Worm (Caenorhabditis elegans) whole organism, young adult: Measurements from ENCODE around the gene timm-17B.1.
A peak's percentile ranks its signal among the peaks of the same experiment; 100 is the strongest.

Source experiments
- B0261.1 ChIP-seq: sonication (generic microtip); optimal IDR thresholded peaks from 2 replicates; lab custom pipeline; 2016; ENCODE audit warnings: mild to moderate bottlenecking, missing genetic modification characterization, moderate library complexity, missing compliant biosample characterization
- C06A6.2 ChIP-seq: fragments of 200-800 bp; sonication (Bioruptor generic); conservative IDR thresholded peaks from 2 replicates; pipeline ENCODE4 v1.3.6; 2022; ENCODE audit warnings: missing genetic modification characterization, missing compliant biosample characterization
- F10E7.11 ChIP-seq: sonication (generic microtip); optimal IDR thresholded peaks from 2 replicates; lab custom pipeline; 2017; ENCODE audit warnings: mild to moderate bottlenecking, missing genetic modification characterization, moderate library complexity, missing compliant biosample characterization
- F33H1.4 ChIP-seq: fragments of 200-800 bp; sonication (Bioruptor generic); IDR thresholded peaks from 2 replicates; pipeline ENCODE4 v1.3.6; 2022; ENCODE audit warnings: missing genetic modification reagents, missing genetic modification characterization, missing compliant biosample characterization
- F37B4.10 ChIP-seq: fragments of 200-800 bp; sonication (Bioruptor generic); IDR thresholded peaks from 2 replicates; pipeline ENCODE4 v1.3.6; 2022; ENCODE audit warnings: missing genetic modification characterization, missing compliant biosample characterization
- F49E8.2 ChIP-seq: sonication (generic microtip); optimal IDR thresholded peaks from 3 replicates; lab custom pipeline; 2017; ENCODE audit warnings: missing genetic modification characterization, mild to moderate bottlenecking, missing compliant biosample characterization, antibody characterized with exemption, moderate library complexity; ENCODE audit not compliant: insufficient read depth
- F57A8.1 ChIP-seq: fragments of 200-800 bp; sonication (Bioruptor generic); optimal IDR thresholded peaks from 2 replicates; lab custom pipeline; 2018; ENCODE audit warnings: mild to moderate bottlenecking, missing genetic modification characterization, moderate library complexity, missing compliant biosample characterization
- T07F8.4 ChIP-seq: sonication (generic microtip); optimal IDR thresholded peaks from 2 replicates; lab custom pipeline; 2016; ENCODE audit warnings: mild to moderate bottlenecking, missing genetic modification characterization, moderate library complexity, missing compliant biosample characterization
- Y56A3A.18 ChIP-seq: fragments of 200-800 bp; sonication (Bioruptor generic); IDR thresholded peaks from 2 replicates; pipeline ENCODE4 v1.3.6; 2022; ENCODE audit warnings: missing genetic modification reagents, missing genetic modification characterization, missing compliant biosample characterization
- Y95B8A.8 ChIP-seq: fragments of 200-800 bp; sonication (Bioruptor generic); IDR thresholded peaks from 2 replicates; pipeline ENCODE4 v1.3.6; 2022; ENCODE audit warnings: missing genetic modification reagents, missing genetic modification characterization, missing compliant biosample characterization
- ZK185.1 ChIP-seq: sonication (generic microtip); optimal IDR thresholded peaks from 2 replicates; lab custom pipeline; 2016; ENCODE audit warnings: mild to moderate bottlenecking, missing genetic modification characterization, missing compliant biosample characterization; ENCODE audit not compliant: poor library complexity, severe bottlenecking
- ama-1 ChIP-seq, 3 experiments: fragments of 150-350 bp in 1 of 3; sonication (generic microtip) in 2 of 3; optimal IDR thresholded peaks; 2 replicates each; lab custom pipeline; 2014 to 2018; ENCODE audit warnings: missing biosample characterization in 2 of 3, missing genetic modification characterization in 2 of 3, missing genetic modification reagents in 2 of 3
- atf-7 ChIP-seq: sonication (generic microtip); optimal IDR thresholded peaks from 2 replicates; lab custom pipeline; 2017; ENCODE audit warnings: mild to moderate bottlenecking, missing genetic modification characterization, missing compliant biosample characterization
- attf-3 ChIP-seq: fragments of 200-800 bp; sonication (Bioruptor generic); conservative IDR thresholded peaks from 2 replicates; pipeline ENCODE4 v1.3.6; 2022; ENCODE audit warnings: missing genetic modification reagents, missing genetic modification characterization, missing compliant biosample characterization
- attf-5 ChIP-seq: fragments of 200-800 bp; sonication (Bioruptor generic); optimal IDR thresholded peaks from 2 replicates; lab custom pipeline; 2018; ENCODE audit warnings: mild to moderate bottlenecking, missing genetic modification characterization, missing compliant biosample characterization
- attf-6 ChIP-seq: fragments of 200-800 bp; sonication (Bioruptor generic); IDR thresholded peaks from 2 replicates; pipeline ENCODE4 v1.3.6; 2022; ENCODE audit warnings: missing genetic modification reagents, missing genetic modification characterization, missing compliant biosample characterization
- bed-1 ChIP-seq: fragments of 200-800 bp; sonication (Bioruptor generic); IDR thresholded peaks from 2 replicates; pipeline ENCODE4 v1.3.6; 2022; ENCODE audit warnings: missing genetic modification reagents, missing genetic modification characterization, missing compliant biosample characterization
- bed-2 ChIP-seq: fragments of 200-800 bp; sonication (Bioruptor generic); IDR thresholded peaks from 2 replicates; pipeline ENCODE4 v1.3.6; 2022; ENCODE audit warnings: missing genetic modification reagents, missing genetic modification characterization, missing compliant biosample characterization
- ccch-3 ChIP-seq: fragments of 200-800 bp; sonication (Bioruptor generic); optimal IDR thresholded peaks from 2 replicates; lab custom pipeline; 2018; ENCODE audit warnings: mild to moderate bottlenecking, missing genetic modification characterization, missing compliant biosample characterization
- ceh-100 ChIP-seq: fragments of 200-800 bp; sonication (Bioruptor generic); IDR thresholded peaks from 2 replicates; pipeline ENCODE4 v1.3.6; 2022; ENCODE audit warnings: missing genetic modification reagents, missing genetic modification characterization, missing compliant biosample characterization
- chd-7 ChIP-seq: sonication (generic microtip); optimal IDR thresholded peaks from 2 replicates; lab custom pipeline; 2016; ENCODE audit warnings: mild to moderate bottlenecking, missing genetic modification characterization, moderate library complexity, missing compliant biosample characterization
- die-1 ChIP-seq: sonication (generic microtip); optimal IDR thresholded peaks from 2 replicates; lab custom pipeline; 2016; ENCODE audit warnings: missing genotype, mild to moderate bottlenecking, missing genetic modification characterization, missing compliant biosample characterization
- dox-1 ChIP-seq: fragments of 200-800 bp; sonication (Bioruptor generic); IDR thresholded peaks from 2 replicates; pipeline ENCODE4 v1.3.6; 2022; ENCODE audit warnings: missing genetic modification reagents, missing genetic modification characterization, missing compliant biosample characterization
- hmg-1.2 ChIP-seq: fragments of 200-800 bp; sonication (Bioruptor generic); IDR thresholded peaks from 2 replicates; pipeline ENCODE4 v1.3.6; 2022; ENCODE audit warnings: missing genetic modification reagents, missing genetic modification characterization, missing compliant biosample characterization
- hrde-1 ChIP-seq: sonication (generic microtip); optimal IDR thresholded peaks from 2 replicates; lab custom pipeline; 2016; ENCODE audit warnings: missing genetic modification characterization, mild to moderate bottlenecking, missing compliant biosample characterization, moderate library complexity, missing genotype, missing genetic modification reagents, borderline replicate concordance
- hsf-1 ChIP-seq: fragments of 200-800 bp; sonication (Bioruptor generic); IDR thresholded peaks from 2 replicates; pipeline ENCODE4 v1.3.6; 2022; ENCODE audit warnings: missing genetic modification reagents, missing genetic modification characterization, missing compliant biosample characterization
- lin-26 ChIP-seq: fragments of 200-800 bp; sonication (Bioruptor generic); IDR thresholded peaks from 2 replicates; pipeline ENCODE4 v1.3.6; 2022; ENCODE audit warnings: missing genetic modification reagents, missing genetic modification characterization, missing compliant biosample characterization
- lin-35 ChIP-seq, 3 experiments: fragments of 150-350 bp in 2 of 3; sonication (generic microtip) in 1 of 3; optimal IDR thresholded peaks; 2 replicates each; lab custom pipeline; 2014 to 2018; ENCODE audit warnings: missing biosample characterization in 3 of 3, missing genetic modification characterization in 3 of 3, missing genetic modification reagents in 3 of 3
- lin-40 ChIP-seq: sonication (generic microtip); optimal IDR thresholded peaks from 2 replicates; lab custom pipeline; 2016; ENCODE audit warnings: missing genetic modification characterization, mild to moderate bottlenecking, missing compliant biosample characterization, missing genotype, missing genetic modification reagents
- madf-6 ChIP-seq: fragments of 200-800 bp; sonication (Bioruptor generic); IDR thresholded peaks from 2 replicates; pipeline ENCODE4 v1.3.6; 2022; ENCODE audit warnings: missing genetic modification reagents, missing genetic modification characterization, missing compliant biosample characterization
- mcd-1 ChIP-seq: fragments of 200-800 bp; sonication (Bioruptor generic); IDR thresholded peaks from 2 replicates; pipeline ENCODE4 v1.3.6; 2022; ENCODE audit warnings: missing genetic modification reagents, missing genetic modification characterization, missing compliant biosample characterization
- nfyb-1 ChIP-seq: fragments of 200-800 bp; sonication (Bioruptor generic); IDR thresholded peaks from 2 replicates; pipeline ENCODE4 v1.3.6; 2022; ENCODE audit warnings: missing genetic modification reagents, missing genetic modification characterization, missing compliant biosample characterization
- nhr-179 ChIP-seq: sonication (generic microtip); optimal IDR thresholded peaks from 2 replicates; lab custom pipeline; 2016; ENCODE audit warnings: mild to moderate bottlenecking, missing genetic modification characterization, missing compliant biosample characterization
- pha-4 ChIP-seq: fragments of 150-350 bp; sonication (generic microtip); optimal IDR thresholded peaks from 2 replicates; lab custom pipeline; 2014; ENCODE audit warnings: missing biosample characterization, missing genetic modification reagents, missing genetic modification characterization
- repo-1 ChIP-seq: sonication (generic microtip); optimal IDR thresholded peaks from 2 replicates; lab custom pipeline; 2017; ENCODE audit warnings: mild to moderate bottlenecking, missing genetic modification characterization, missing compliant biosample characterization
- sdz-38 ChIP-seq: sonication (generic microtip); optimal IDR thresholded peaks from 2 replicates; lab custom pipeline; 2016; ENCODE audit warnings: missing genotype, missing genetic modification characterization, missing compliant biosample characterization
- snpc-1.1 ChIP-seq: sonication (generic microtip); optimal IDR thresholded peaks from 2 replicates; lab custom pipeline; 2017; ENCODE audit warnings: missing genetic modification characterization, mild to moderate bottlenecking, missing compliant biosample characterization, antibody characterized with exemption, moderate library complexity, missing genotype, missing genetic modification reagents; ENCODE audit not compliant: insufficient read depth
- snpc-3.4 ChIP-seq: sonication (generic microtip); optimal IDR thresholded peaks from 2 replicates; lab custom pipeline; 2017; ENCODE audit warnings: missing genetic modification characterization, mild to moderate bottlenecking, missing compliant biosample characterization, antibody characterized with exemption, moderate library complexity, missing genotype, missing genetic modification reagents
- snpc-4 ChIP-seq, 5 experiments: fragments of 150-350 bp in 1 of 5; sonication (generic microtip) in 4 of 5; optimal IDR thresholded peaks; 2 replicates each; lab custom pipeline; 2014 to 2018; ENCODE audit warnings: missing genetic modification characterization in 5 of 5, missing biosample characterization in 3 of 5, antibody characterized with exemption in 2 of 5, mild to moderate bottlenecking in 2 of 5, missing compliant biosample characterization in 2 of 5, missing genotype in 2 of 5, moderate library complexity in 2 of 5, missing genetic modification reagents in 1 of 5
- xnd-1 ChIP-seq: sonication (generic microtip); optimal IDR thresholded peaks from 2 replicates; lab custom pipeline; 2016; ENCODE audit warnings: missing genotype, missing genetic modification reagents, missing genetic modification characterization, missing compliant biosample characterization
- zfh-2 ChIP-seq: fragments of 200-800 bp; sonication (Bioruptor generic); conservative IDR thresholded peaks from 2 replicates; pipeline ENCODE4 v1.3.6; 2022; ENCODE audit warnings: missing genetic modification reagents, missing genetic modification characterization, missing compliant biosample characterization
- ztf-18 ChIP-seq: sonication (generic microtip); optimal IDR thresholded peaks from 2 replicates; lab custom pipeline; 2016; ENCODE audit warnings: missing genotype, mild to moderate bottlenecking, missing genetic modification characterization, missing compliant biosample characterization
- ztf-28 ChIP-seq: fragments of 200-800 bp; sonication (Bioruptor generic); IDR thresholded peaks from 2 replicates; pipeline ENCODE4 v1.3.6; 2022; ENCODE audit warnings: missing genetic modification reagents, missing genetic modification characterization, missing compliant biosample characterization

The timm-17B.1 gene

DNA sequence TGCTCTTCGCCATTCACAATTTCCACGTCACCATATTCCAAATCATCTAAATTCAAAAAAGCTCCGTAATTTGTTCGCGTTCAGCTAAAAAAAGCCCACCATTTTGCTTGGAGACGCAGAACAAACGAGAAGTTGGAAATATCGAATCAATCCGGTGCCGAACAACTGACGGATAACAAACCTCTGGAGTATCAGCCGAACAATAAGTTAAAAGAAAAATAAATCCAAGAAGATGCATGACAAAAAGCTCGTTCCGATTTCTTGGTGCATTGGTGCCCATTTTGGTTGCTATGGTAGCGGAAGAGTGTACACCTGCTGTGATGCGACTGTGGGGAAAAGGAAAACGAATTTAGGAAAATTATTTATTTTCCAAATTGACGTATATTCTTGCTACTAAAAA is 2.3 kb upstream of the timm-17B.1 start, which contains the start of gene tctn-1:
Gene tctn-1 (minus strand): TSS at position 280 of the 400 bp plus-strand sequence.
- TF ChIP-seq Y95B8A.8 (GFP tag; lab: Robert Waterston, UW) (0 out of 2 replicates have a peak, but pooled peaks have one; percentile 52), snpc-3.4 (tag; lab: Kevin White, UChicago) (peak; percentile 11), hrde-1 (tag; lab: Kevin White, UChicago) (peak; percentile 51), attf-5 (GFP tag; lab: Kevin White, UChicago) (peak; percentile 17), madf-6 (peak; percentile 16; the same call in 1 of the 2 replicates), F10E7.11 (peak; percentile 11), Y56A3A.18 (GFP tag; lab: Robert Waterston, UW) (0 out of 2 replicates have a peak, but pooled peaks have one; percentile 38), B0261.1 (tag; lab: Kevin White, UChicago) (no peak), F49E8.2 (tag; lab: Kevin White, UChicago) (peak; percentile 28), ama-1 (optimal IDR thresholded peaks at IDR 0.05; lab: Kevin White, UChicago) (peak; percentile 25), ama-1 (GFP tag; optimal IDR thresholded peaks at IDR 0.05; lab: Kevin White, UChicago) (peak in 1 of 2 experiments; percentile 51), attf-3 (GFP tag; lab: Robert Waterston, UW) (no peak), lin-26 (GFP tag; lab: Robert Waterston, UW) (0 out of 2 replicates have a peak, but pooled peaks have one; percentile 24), repo-1 (peak; percentile 69), ccch-3 (GFP tag; lab: Kevin White, UChicago) (no peak), C06A6.2 (GFP tag; lab: Robert Waterston, UW) (no peak), mcd-1 (GFP tag; lab: Robert Waterston, UW) (peak; percentile 23; the same call in 1 of the 2 replicates), hmg-1.2 (GFP tag; lab: Robert Waterston, UW) (peak; percentile 22; the same call in 1 of the 2 replicates), dox-1 (0 out of 2 replicates have a peak, but pooled peaks have one; percentile 14)

DNA sequence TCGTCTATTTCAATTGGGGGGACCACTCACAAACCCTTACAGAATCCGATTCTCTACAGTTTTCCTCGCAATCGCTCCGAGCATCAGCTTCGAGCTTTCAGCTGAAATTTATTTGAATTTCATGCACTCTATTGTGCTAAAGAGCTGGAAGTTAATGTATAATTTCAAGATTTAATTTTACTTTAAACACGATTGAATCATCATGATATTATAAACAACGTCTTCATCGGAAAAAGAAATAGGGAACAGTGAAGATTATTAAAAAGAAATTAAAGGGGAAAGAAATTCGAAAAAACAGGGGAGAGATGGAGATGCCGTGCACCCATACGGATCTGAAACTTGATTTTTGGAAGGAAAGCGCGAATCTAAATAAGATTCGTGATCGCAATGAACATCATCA is 1.1 kb downstream of the timm-17B.1 start, which contains the start of gene hoe-1:
Gene hoe-1 (minus strand): TSS at position 101 of the 400 bp plus-strand sequence.
- TF ChIP-seq ZK185.1 (no peak), F37B4.10 (no peak), xnd-1 (no peak), nfyb-1 (GFP tag; lab: Robert Waterston, UW) (no peak), Y95B8A.8 (GFP tag; lab: Robert Waterston, UW) (no peak), T07F8.4 (tag; lab: Kevin White, UChicago) (no peak), F49E8.2 (tag; lab: Kevin White, UChicago) (peak; percentile 26), attf-3 (GFP tag; lab: Robert Waterston, UW) (no peak), lin-40 (tag; lab: Kevin White, UChicago) (no peak), pha-4 (tag; lab: Kevin White, UChicago) (no peak), madf-6 (0 out of 2 replicates have a peak, but pooled peaks have one; percentile 10), snpc-3.4 (tag; lab: Kevin White, UChicago) (peak; percentile 50), nhr-179 (tag; lab: Kevin White, UChicago) (no peak), hsf-1 (0 out of 2 replicates have a peak, but pooled peaks have one; percentile 34), F57A8.1 (GFP tag; lab: Kevin White, UChicago) (no peak), snpc-4 (GFP tag; optimal IDR thresholded peaks at IDR 0.05; lab: Kevin White, UChicago) (no peak), snpc-4 (tag; optimal IDR thresholded peaks at IDR 0.05; lab: Kevin White, UChicago) (peak in 1 of 4 experiments; percentile 42), die-1 (tag; lab: Kevin White, UChicago) (no peak), F33H1.4 (GFP tag; lab: Robert Waterston, UW) (no peak), bed-1 (no peak), ztf-18 (tag; lab: Kevin White, UChicago) (peak; percentile 70), attf-6 (GFP tag; lab: Robert Waterston, UW) (peak; percentile 8; the same call in 1 of the 2 replicates), ceh-100 (GFP tag; lab: Robert Waterston, UW) (0 out of 2 replicates have a peak, but pooled peaks have one; percentile 32), zfh-2 (GFP tag; lab: Robert Waterston, UW) (no peak), lin-26 (GFP tag; lab: Robert Waterston, UW) (0 out of 2 replicates have a peak, but pooled peaks have one; percentile 48), ztf-28 (GFP tag; lab: Robert Waterston, UW) (no peak), atf-7 (tag; lab: Kevin White, UChicago) (no peak), lin-35 (GFP tag; optimal IDR thresholded peaks at IDR 0.05; lab: Kevin White, UChicago) (no peak), attf-5 (GFP tag; lab: Kevin White, UChicago) (no peak), sdz-38 (tag; lab: Kevin White, UChicago) (no peak), chd-7 (tag; lab: Kevin White, UChicago) (no peak), bed-2 (GFP tag; lab: Robert Waterston, UW) (no peak), snpc-1.1 (tag; lab: Kevin White, UChicago) (no peak)
